Fruit fly (Drosophila melanogaster) whole organism, embryonic: ENCODE measurements around the gene CG42538.

Source experiments
- Abd-B ChIP-seq: fragments of 200-800 bp; sonication (Bioruptor generic); optimal IDR thresholded peaks from 2 replicates; lab custom pipeline; 2018; ENCODE audit warnings: missing biosample characterization, mild to moderate bottlenecking, missing genetic modification characterization, moderate library complexity
- C15 ChIP-seq: fragments of 200-800 bp; sonication (Bioruptor generic); IDR thresholded peaks from 3 replicates; pipeline ENCODE4 v1.3.6; 2022; ENCODE audit warnings: missing biosample characterization, missing genetic modification characterization
- CG10274 ChIP-seq: fragments of 200-800 bp; sonication (Bioruptor generic); optimal IDR thresholded peaks from 3 replicates; lab custom pipeline; 2017; ENCODE audit warnings: missing biosample characterization, mild to moderate bottlenecking, missing genetic modification characterization
- CG10321 ChIP-seq: fragments of 200-800 bp; sonication (Bioruptor generic); IDR thresholded peaks from 2 replicates; pipeline ENCODE4 v1.3.6; 2022; ENCODE audit warnings: missing biosample characterization, missing genetic modification characterization
- CG11504 ChIP-seq: fragments of 200-800 bp; sonication (Bioruptor generic); optimal IDR thresholded peaks from 3 replicates; lab custom pipeline; 2019; ENCODE audit warnings: missing biosample characterization, mild to moderate bottlenecking, missing genetic modification characterization, moderate library complexity
- CG12391 ChIP-seq: fragments of 200-800 bp; sonication (Bioruptor generic); optimal IDR thresholded peaks from 3 replicates; lab custom pipeline; 2018; ENCODE audit warnings: missing biosample characterization, mild to moderate bottlenecking, missing genetic modification characterization, moderate library complexity
- CG12659 ChIP-seq: fragments of 200-800 bp; sonication (Bioruptor generic); optimal IDR thresholded peaks from 3 replicates; lab custom pipeline; 2017; ENCODE audit warnings: mild to moderate bottlenecking, missing biosample characterization, missing genetic modification reagents, missing genetic modification characterization
- CG14860 ChIP-seq: fragments of 200-800 bp; sonication (Bioruptor generic); IDR thresholded peaks from 3 replicates; pipeline ENCODE4 v1.3.6; 2022; ENCODE audit warnings: missing biosample characterization, missing genetic modification characterization; ENCODE audit not compliant: partially characterized antibody
- CG15696 ChIP-seq: fragments of 200-800 bp; sonication (Bioruptor generic); optimal IDR thresholded peaks from 2 replicates; lab custom pipeline; 2019; ENCODE audit warnings: missing biosample characterization, mild to moderate bottlenecking, missing genetic modification characterization, moderate library complexity
- CG1603 ChIP-seq: fragments of 200-800 bp; sonication (Bioruptor generic); optimal IDR thresholded peaks from 2 replicates; lab custom pipeline; 2019; ENCODE audit warnings: missing biosample characterization, mild to moderate bottlenecking, missing genetic modification characterization, moderate library complexity
- CG17568 ChIP-seq: fragments of 200-800 bp; sonication (Bioruptor generic); optimal IDR thresholded peaks from 2 replicates; lab custom pipeline; 2018; ENCODE audit warnings: missing biosample characterization, mild to moderate bottlenecking, missing genetic modification characterization, moderate library complexity
- CG2889 ChIP-seq: fragments of 200-800 bp; sonication (Bioruptor generic); IDR thresholded peaks from 3 replicates; pipeline ENCODE4 v1.3.6; 2022; ENCODE audit warnings: missing biosample characterization, missing genetic modification characterization
- CG3065 ChIP-seq: fragments of 200-800 bp; sonication (Bioruptor generic); optimal IDR thresholded peaks from 2 replicates; lab custom pipeline; 2016; ENCODE audit warnings: missing biosample characterization, missing genetic modification characterization
- CG31388 ChIP-seq: fragments of 200-800 bp; sonication (Bioruptor generic); optimal IDR thresholded peaks from 2 replicates; lab custom pipeline; 2016; ENCODE audit warnings: missing biosample characterization, missing genetic modification characterization
- CG33557 ChIP-seq: fragments of 200-800 bp; sonication (Bioruptor generic); optimal IDR thresholded peaks from 2 replicates; lab custom pipeline; 2019; ENCODE audit warnings: missing biosample characterization, mild to moderate bottlenecking, missing genetic modification characterization, moderate library complexity
- CG3838 ChIP-seq: fragments of 200-800 bp; sonication (Bioruptor generic); optimal IDR thresholded peaks from 3 replicates; lab custom pipeline; 2016; ENCODE audit warnings: missing biosample characterization, missing genetic modification characterization
- CG4730 ChIP-seq: fragments of 200-800 bp; sonication (Bioruptor generic); IDR thresholded peaks from 2 replicates; pipeline ENCODE4 v1.3.6; 2022; ENCODE audit warnings: missing biosample characterization, missing genetic modification characterization
- CG5245 ChIP-seq: fragments of 200-800 bp; sonication (Bioruptor generic); optimal IDR thresholded peaks from 3 replicates; lab custom pipeline; 2016; ENCODE audit warnings: missing biosample characterization, missing genetic modification characterization
- CG6683 ChIP-seq: fragments of 200-800 bp; sonication (Bioruptor generic); optimal IDR thresholded peaks from 2 replicates; lab custom pipeline; 2017; ENCODE audit warnings: missing biosample characterization, mild to moderate bottlenecking, missing genetic modification characterization, missing genetic modification reagents
- CG7556 ChIP-seq: fragments of 200-800 bp; sonication (Bioruptor generic); optimal IDR thresholded peaks from 2 replicates; lab custom pipeline; 2017; ENCODE audit warnings: missing biosample characterization, mild to moderate bottlenecking, missing genetic modification characterization
- CG7963 ChIP-seq: fragments of 200-800 bp; sonication (Bioruptor generic); IDR thresholded peaks from 3 replicates; pipeline ENCODE4 v1.3.6; 2022; ENCODE audit warnings: missing biosample characterization, missing genetic modification characterization; ENCODE audit not compliant: partially characterized antibody
- CG9437 ChIP-seq: fragments of 200-800 bp; sonication (Bioruptor generic); optimal IDR thresholded peaks from 2 replicates; lab custom pipeline; 2018; ENCODE audit warnings: missing biosample characterization, mild to moderate bottlenecking, missing genetic modification characterization
- CG9609 ChIP-seq: fragments of 200-800 bp; sonication (Bioruptor generic); optimal IDR thresholded peaks from 3 replicates; lab custom pipeline; 2016; ENCODE audit warnings: missing biosample characterization, missing genetic modification characterization
- CG9876 ChIP-seq: fragments of 200-800 bp; sonication (Bioruptor generic); optimal IDR thresholded peaks from 2 replicates; lab custom pipeline; 2016; ENCODE audit warnings: missing biosample characterization, missing genetic modification characterization
- Camta ChIP-seq: fragments of 200-800 bp; sonication (Bioruptor generic); optimal IDR thresholded peaks from 2 replicates; lab custom pipeline; 2016; ENCODE audit warnings: missing biosample characterization, missing genetic modification characterization
- Chrac-16 ChIP-seq: fragments of 200-800 bp; sonication (Bioruptor generic); optimal IDR thresholded peaks from 3 replicates; lab custom pipeline; 2016; ENCODE audit warnings: missing biosample characterization, missing genetic modification characterization
- D ChIP-seq, 2 experiments: fragments of 200-800 bp in 1 of 2; fragments of >200 bp in 1 of 2; sonication (Bioruptor generic) in 1 of 2; optimal IDR thresholded peaks; 2 replicates in 1 of 2; 3 replicates in 1 of 2; lab custom pipeline; 2017; ENCODE audit warnings: mild to moderate bottlenecking in 1 of 2, missing biosample characterization in 1 of 2, missing genetic modification characterization in 1 of 2, missing genetic modification reagents in 1 of 2
- D19B ChIP-seq: fragments of 200-800 bp; sonication (Bioruptor generic); optimal IDR thresholded peaks from 2 replicates; lab custom pipeline; 2017; ENCODE audit warnings: missing biosample characterization, mild to moderate bottlenecking, missing genetic modification characterization
- Dip3 ChIP-seq: fragments of 200-800 bp; sonication (Bioruptor generic); optimal IDR thresholded peaks from 3 replicates; lab custom pipeline; 2016; ENCODE audit warnings: missing biosample characterization, missing genetic modification characterization
- Dll ChIP-seq: fragments of 200-800 bp; sonication (Bioruptor generic); IDR thresholded peaks from 4 replicates; pipeline ENCODE4 v1.3.6; 2022; ENCODE audit warnings: missing biosample characterization, missing genetic modification characterization; ENCODE audit not compliant: partially characterized antibody
- Elba2 ChIP-seq: fragments of 200-800 bp; sonication (Bioruptor generic); optimal IDR thresholded peaks from 3 replicates; lab custom pipeline; 2016; ENCODE audit warnings: missing biosample characterization, missing genetic modification characterization
- Hmr ChIP-seq: fragments of 200-800 bp; sonication (Bioruptor generic); optimal IDR thresholded peaks from 3 replicates; lab custom pipeline; 2017; ENCODE audit warnings: mild to moderate bottlenecking, missing biosample characterization, missing genetic modification reagents, missing genetic modification characterization
- Meics ChIP-seq: fragments of 200-800 bp; sonication (Bioruptor generic); optimal IDR thresholded peaks from 2 replicates; lab custom pipeline; 2017; ENCODE audit warnings: missing biosample characterization, mild to moderate bottlenecking, missing genetic modification characterization
- Pdp1 ChIP-seq, 2 experiments: fragments of 200-800 bp; sonication (Bioruptor generic); optimal IDR thresholded peaks; 3 replicates each; lab custom pipeline; 2016; ENCODE audit warnings: missing biosample characterization in 2 of 2, missing genetic modification characterization in 2 of 2, mild to moderate bottlenecking in 1 of 2, moderate library complexity in 1 of 2
- Sin3A ChIP-seq: fragments of >200 bp; optimal IDR thresholded peaks from 2 replicates; lab custom pipeline; 2018
- az2 ChIP-seq: fragments of 200-800 bp; sonication (Bioruptor generic); optimal IDR thresholded peaks from 3 replicates; lab custom pipeline; 2016; ENCODE audit warnings: missing biosample characterization, missing genetic modification characterization
- caup ChIP-seq: fragments of 200-800 bp; sonication (Bioruptor generic); optimal IDR thresholded peaks from 3 replicates; lab custom pipeline; 2017; ENCODE audit warnings: missing biosample characterization, mild to moderate bottlenecking, missing genetic modification characterization, moderate library complexity; ENCODE audit not compliant: severe bottlenecking
- lbe ChIP-seq: fragments of 200-800 bp; sonication (Bioruptor generic); optimal IDR thresholded peaks from 2 replicates; lab custom pipeline; 2016; ENCODE audit warnings: missing biosample characterization, mild to moderate bottlenecking, missing genetic modification characterization
- maf-S ChIP-seq: fragments of 200-800 bp; sonication (Bioruptor generic); optimal IDR thresholded peaks from 2 replicates; lab custom pipeline; 2016; ENCODE audit warnings: missing biosample characterization, missing genetic modification characterization
- mirr ChIP-seq: fragments of 200-800 bp; sonication (Bioruptor generic); optimal IDR thresholded peaks from 3 replicates; lab custom pipeline; 2018; ENCODE audit warnings: missing biosample characterization, mild to moderate bottlenecking, missing genetic modification characterization
- nerfin-2 ChIP-seq: fragments of 200-800 bp; sonication (Bioruptor generic); IDR thresholded peaks from 2 replicates; pipeline ENCODE4 v1.3.6; 2022; ENCODE audit warnings: missing biosample characterization, missing genetic modification characterization; ENCODE audit not compliant: partially characterized antibody
- p53 ChIP-seq: fragments of 200-800 bp; sonication (Bioruptor generic); optimal IDR thresholded peaks from 2 replicates; lab custom pipeline; 2016; ENCODE audit warnings: missing biosample characterization, missing genetic modification characterization
- ro ChIP-seq: fragments of 200-800 bp; sonication (Bioruptor generic); IDR thresholded peaks from 2 replicates; pipeline ENCODE4 v1.3.6; 2022; ENCODE audit warnings: missing biosample characterization, missing genetic modification characterization
- salm ChIP-seq: fragments of 200-800 bp; sonication (Bioruptor generic); optimal IDR thresholded peaks from 2 replicates; lab custom pipeline; 2018; ENCODE audit warnings: missing biosample characterization, mild to moderate bottlenecking, missing genetic modification characterization
- slbo ChIP-seq: fragments of 200-800 bp; sonication (Bioruptor generic); IDR thresholded peaks from 2 replicates; pipeline ENCODE4 v1.3.6; 2022; ENCODE audit warnings: missing biosample characterization, missing genetic modification characterization
- stwl ChIP-seq: fragments of 200-800 bp; sonication (Bioruptor generic); optimal IDR thresholded peaks from 3 replicates; lab custom pipeline; 2018; ENCODE audit warnings: missing biosample characterization, mild to moderate bottlenecking, missing genetic modification characterization, moderate library complexity
- tin ChIP-seq: fragments of 200-800 bp; sonication (Bioruptor generic); optimal IDR thresholded peaks from 3 replicates; lab custom pipeline; 2016; ENCODE audit warnings: missing biosample characterization, missing genetic modification characterization
- unpg ChIP-seq: fragments of 200-800 bp; sonication (Bioruptor generic); optimal IDR thresholded peaks from 3 replicates; lab custom pipeline; 2018; ENCODE audit warnings: missing biosample characterization, mild to moderate bottlenecking, missing genetic modification characterization, moderate library complexity
- wor ChIP-seq: fragments of 200-800 bp; sonication (Bioruptor generic); IDR thresholded peaks from 2 replicates; pipeline ENCODE4 v1.3.6; 2022; ENCODE audit warnings: missing biosample characterization, missing genetic modification characterization

CG42538 gene

dm6 chr3L:16021064-16021683, 13.2 kb upstream of the CG42538 start (continued):
- TF ChIP-seq CG11504 (tag; lab: Kevin White, UChicago) (peak; percentile 54), D19B (GFP tag; lab: Kevin White, UChicago) (no peak), D (optimal IDR thresholded peaks at IDR 0.05; lab: Kevin White, UChicago) (peak; percentile 68), D (GFP tag; optimal IDR thresholded peaks at IDR 0.05; lab: Kevin White, UChicago) (peak; percentile 63), p53 (GFP tag; lab: Kevin White, UChicago) (no peak), CG9609 (GFP tag; lab: Kevin White, UChicago) (peak; percentile 4), unpg (GFP tag; lab: Kevin White, UChicago) (peak; percentile 65), CG9876 (peak; percentile 3), CG9437 (GFP tag; lab: Kevin White, UChicago) (no peak), CG3838 (GFP tag; lab: Kevin White, UChicago) (no peak), nerfin-2 (GFP tag; lab: Robert Waterston, UW) (no peak), CG2889 (GFP tag; lab: Robert Waterston, UW) (no peak), Meics (GFP tag; lab: Kevin White, UChicago) (no peak), CG7963 (GFP tag; lab: Robert Waterston, UW) (no peak), salm (tag; lab: Kevin White, UChicago) (no peak), az2 (GFP tag; lab: Kevin White, UChicago) (peak; percentile 59), CG4730 (GFP tag; lab: Robert Waterston, UW) (peak; percentile 38; the same call in 1 of the 2 replicates), CG7556 (peak; percentile 28), CG6683 (GFP tag; lab: Kevin White, UChicago) (no peak), Camta (GFP tag; lab: Kevin White, UChicago) (peak; percentile 46), C15 (GFP tag; lab: Robert Waterston, UW) (no peak), slbo (GFP tag; lab: Robert Waterston, UW) (no peak), Dll (GFP tag; lab: Robert Waterston, UW) (no peak), Abd-B (peak; percentile 27), stwl (tag; lab: Kevin White, UChicago) (peak; percentile 43), CG12659 (GFP tag; lab: Kevin White, UChicago) (no peak), tin (GFP tag; lab: Kevin White, UChicago) (peak; percentile 58), CG33557 (GFP tag; lab: Kevin White, UChicago) (peak; percentile 70), CG31388 (no peak), Dip3 (GFP tag; lab: Kevin White, UChicago) (no peak), Elba2 (GFP tag; lab: Kevin White, UChicago) (peak; percentile 32), Pdp1 (GFP tag; optimal IDR thresholded peaks at IDR 0.05; lab: Kevin White, UChicago) (peak; percentile 39 to 73), CG5245 (GFP tag; lab: Kevin White, UChicago) (peak; percentile 28), CG15696 (tag; lab: Kevin White, UChicago) (peak; percentile 90), CG1603 (tag; lab: Kevin White, UChicago) (peak; percentile 87), Chrac-16 (GFP tag; lab: Kevin White, UChicago) (peak; percentile 72), CG17568 (GFP tag; lab: Kevin White, UChicago) (no peak), Hmr (GFP tag; lab: Kevin White, UChicago) (no peak), CG14860 (GFP tag; lab: Robert Waterston, UW) (no peak), CG12391 (tag; lab: Kevin White, UChicago) (peak; percentile 69), maf-S (GFP tag; lab: Kevin White, UChicago) (peak; percentile 38), Sin3A (no peak), caup (GFP tag; lab: Kevin White, UChicago) (no peak), CG3065 (GFP tag; lab: Kevin White, UChicago) (no peak), wor (GFP tag; lab: Robert Waterston, UW) (no peak), ro (GFP tag; lab: Robert Waterston, UW) (no peak), CG10274 (no peak), mirr (GFP tag; lab: Kevin White, UChicago) (no peak), lbe (GFP tag; lab: Kevin White, UChicago) (no peak), CG10321 (GFP tag; lab: Robert Waterston, UW) (no peak)
